Worm (Caenorhabditis elegans): ENCODE measurements around the gene T23B12.6.

- TF ChIP-seq pqm-1 (tag; optimal IDR thresholded peaks at IDR 0.05) (no peak), ceh-9 (tag; optimal IDR thresholded peaks at IDR 0.05) (no peak), sdc-2 (tag; optimal IDR thresholded peaks at IDR 0.05) (no peak), pha-4 (tag; optimal IDR thresholded peaks at IDR 0.05) (no peak), pag-3 (tag; optimal IDR thresholded peaks at IDR 0.05; ENCODE audit: borderline replicate concordance) (no peak), fkh-10 (GFP tag; optimal IDR thresholded peaks at IDR 0.05) (no peak), ceh-31 (tag; optimal IDR thresholded peaks at IDR 0.05) (no peak), tbx-7 (tag; optimal IDR thresholded peaks at IDR 0.05) (no peak)
Measured at ce11 chrV:8507324-8507723, 47.1 kb upstream of the T23B12.6 start, which contains the start of gene ZK994.6.

Measured in whole organism, late embryonic.